Worm (Caenorhabditis elegans) whole organism, L4/young adult: Measurements from ENCODE around the gene dpy-3.

Experiments used
- dao-5 ChIP-seq: sonication (generic microtip); optimal IDR thresholded peaks from 2 replicates; lab custom pipeline; 2016; ENCODE audit warnings: missing genotype, missing genetic modification characterization, moderate library complexity, missing compliant biosample characterization
- him-1 ChIP-seq: sonication (generic microtip); optimal IDR thresholded peaks from 2 replicates; lab custom pipeline; 2016; ENCODE audit warnings: missing genotype, missing genetic modification reagents, missing genetic modification characterization, missing compliant biosample characterization

- TF ChIP-seq him-1 (tag; lab: Kevin White, UChicago) (no peak), dao-5 (tag; lab: Kevin White, UChicago) (no peak)
Observed at ce11 chrX:2163084-2163483, 17.6 kb upstream of the dpy-3 start, which contains the start of gene pdf-2.
